Worm (Caenorhabditis elegans): ENCODE measurements around the gene Y70C5A.3.

The Y70C5A.3 gene

DNA sequence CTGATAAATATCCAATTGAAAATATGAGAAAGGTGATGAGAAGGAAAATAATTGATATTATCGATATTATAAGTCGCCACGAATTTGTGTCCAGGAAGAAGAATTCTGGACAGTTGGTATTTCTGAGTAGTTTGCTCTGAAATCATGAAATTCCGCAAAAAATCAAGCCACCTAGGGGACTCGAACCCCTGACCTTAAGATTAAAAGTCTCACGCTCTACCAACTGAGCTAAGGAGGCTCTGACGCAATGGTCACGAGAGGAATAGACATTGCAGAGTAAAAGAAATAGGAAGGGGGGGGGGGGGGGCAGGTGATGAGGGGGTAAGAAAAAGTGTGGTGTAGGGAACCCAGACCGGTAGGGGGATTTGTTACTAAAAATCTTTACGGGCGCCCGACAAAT is 1.2 kb upstream of the Y70C5A.3 start:
- TF ChIP-seq klf-2 (GFP tag; conservative IDR thresholded peaks at IDR 0.05) (no peak), T22C8.4 (GFP tag; IDR thresholded peaks at IDR 0.05) (no peak), ref-1 (GFP tag; conservative IDR thresholded peaks at IDR 0.05) (peak; percentile 52; the same call in 1 of the 2 replicates), ztf-29 (GFP tag; IDR thresholded peaks at IDR 0.05) (no peak), med-1 (GFP tag; optimal IDR thresholded peaks at IDR 0.05; ENCODE audit: insufficient read depth) (no peak), tab-1 (GFP tag; IDR thresholded peaks at IDR 0.05) (peak; percentile 71; the same call in 1 of the 2 replicates), ztf-23 (GFP tag; IDR thresholded peaks at IDR 0.05) (no peak), flt-1 (GFP tag; IDR thresholded peaks at IDR 0.05) (peak; percentile 84), cog-1 (tag; optimal IDR thresholded peaks at IDR 0.05) (no peak)

DNA sequence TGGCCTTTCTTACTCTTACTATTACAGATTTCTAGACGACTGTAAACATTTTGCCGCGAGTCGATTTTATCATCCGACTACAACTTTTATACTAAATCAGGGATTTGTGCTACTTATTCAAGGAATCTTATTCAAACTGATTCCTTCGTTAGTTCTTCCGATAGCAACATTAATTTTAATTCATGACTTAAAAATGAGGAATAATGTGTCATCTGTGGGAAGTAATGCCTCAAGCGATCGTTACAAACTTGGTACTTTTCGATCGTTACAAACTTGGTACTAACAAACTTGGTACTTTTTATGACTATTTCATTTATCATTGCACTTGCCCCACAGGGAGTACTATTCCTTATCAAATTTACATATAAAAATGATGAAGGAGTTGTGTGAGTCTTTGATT is 3.3 kb downstream of the Y70C5A.3 start, which contains the start of gene Y70C5A.4:
TSS of gene Y70C5A.4 (plus strand) at position 301 of the 400 bp plus-strand sequence.
- TF ChIP-seq med-1 (GFP tag; optimal IDR thresholded peaks at IDR 0.05; ENCODE audit: insufficient read depth) (no peak), T22C8.4 (GFP tag; IDR thresholded peaks at IDR 0.05) (no peak), cog-1 (tag; optimal IDR thresholded peaks at IDR 0.05) (no peak), ref-1 (GFP tag; conservative IDR thresholded peaks at IDR 0.05) (no peak), flt-1 (GFP tag; IDR thresholded peaks at IDR 0.05) (no peak)

DNA sequence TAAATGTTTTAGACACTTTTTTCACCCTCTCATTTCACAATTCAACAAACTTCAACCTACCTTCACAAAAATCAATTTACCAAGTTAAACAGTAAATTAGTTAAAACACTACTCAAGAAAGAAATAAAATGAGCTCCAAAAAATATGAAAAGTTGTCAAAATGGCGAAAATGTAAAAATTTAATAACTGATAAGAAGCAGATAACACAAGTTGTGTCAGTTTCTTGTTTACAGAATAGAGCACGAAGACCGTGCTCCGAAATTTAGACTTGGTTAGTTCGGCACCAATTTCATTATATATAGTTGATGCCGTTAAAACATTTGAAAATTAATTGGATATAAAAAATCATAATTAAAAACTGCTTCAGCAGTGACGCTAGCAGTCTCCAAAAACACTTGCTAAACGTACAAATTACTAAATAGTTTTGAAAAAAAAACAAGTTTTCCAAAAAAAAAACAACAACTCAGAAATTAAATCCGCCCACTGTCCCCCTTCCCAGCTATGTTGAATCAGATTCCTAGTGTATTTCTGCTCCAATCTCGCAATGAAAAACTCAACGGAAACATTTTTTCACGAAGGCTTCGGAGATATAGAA is 9.8 kb downstream of the Y70C5A.3 start, which contains the start of gene srw-54:
TSS of gene srw-54 (plus strand) at position 545 of the 595 bp plus-strand sequence.
- no peak for TF ChIP-seq flt-1 (GFP tag; IDR thresholded peaks at IDR 0.05)
- TF ChIP-seq ref-1 (GFP tag; conservative IDR thresholded peaks at IDR 0.05) = no peak
- no peak for TF ChIP-seq tab-1 (GFP tag; IDR thresholded peaks at IDR 0.05)
- TF ChIP-seq ztf-23 (GFP tag; IDR thresholded peaks at IDR 0.05) = no peak
- no peak for TF ChIP-seq cog-1 (tag; optimal IDR thresholded peaks at IDR 0.05)
- TF ChIP-seq klf-2 (GFP tag; conservative IDR thresholded peaks at IDR 0.05) = no peak
- no peak for TF ChIP-seq med-1 (GFP tag; optimal IDR thresholded peaks at IDR 0.05; ENCODE audit: insufficient read depth)
- TF ChIP-seq ztf-29 (GFP tag; IDR thresholded peaks at IDR 0.05) = no peak

DNA sequence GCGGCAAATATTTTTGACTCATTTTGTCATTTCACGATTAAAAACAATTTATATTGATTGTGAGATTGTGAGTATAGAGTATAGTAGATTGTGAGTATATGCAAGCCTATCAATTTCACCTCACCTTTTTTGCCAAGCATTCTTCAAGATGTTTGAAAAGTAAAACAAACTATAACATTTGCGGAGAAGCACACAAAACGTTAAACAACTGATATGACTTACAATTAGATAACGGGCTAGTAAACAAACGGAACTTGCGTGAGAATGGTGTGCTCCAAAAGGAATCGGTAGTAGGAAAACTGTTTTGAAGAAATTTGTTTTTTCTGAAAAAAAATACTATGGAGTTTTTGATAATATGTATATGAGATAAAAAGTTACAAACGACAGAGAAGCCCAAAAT is 10.6 kb downstream of the Y70C5A.3 start:
- TF ChIP-seq tab-1 (GFP tag; IDR thresholded peaks at IDR 0.05) = no peak
- TF ChIP-seq T22C8.4 (GFP tag; IDR thresholded peaks at IDR 0.05) = no peak
- no peak for TF ChIP-seq med-1 (GFP tag; optimal IDR thresholded peaks at IDR 0.05; ENCODE audit: insufficient read depth)
- no peak for TF ChIP-seq flt-1 (GFP tag; IDR thresholded peaks at IDR 0.05)
- TF ChIP-seq cog-1 (tag; optimal IDR thresholded peaks at IDR 0.05) = no peak
- TF ChIP-seq ref-1 (GFP tag; conservative IDR thresholded peaks at IDR 0.05) = no peak
- no peak for TF ChIP-seq klf-2 (GFP tag; conservative IDR thresholded peaks at IDR 0.05)
- TF ChIP-seq ztf-29 (GFP tag; IDR thresholded peaks at IDR 0.05) = no peak
- no peak for TF ChIP-seq ztf-23 (GFP tag; IDR thresholded peaks at IDR 0.05)

DNA sequence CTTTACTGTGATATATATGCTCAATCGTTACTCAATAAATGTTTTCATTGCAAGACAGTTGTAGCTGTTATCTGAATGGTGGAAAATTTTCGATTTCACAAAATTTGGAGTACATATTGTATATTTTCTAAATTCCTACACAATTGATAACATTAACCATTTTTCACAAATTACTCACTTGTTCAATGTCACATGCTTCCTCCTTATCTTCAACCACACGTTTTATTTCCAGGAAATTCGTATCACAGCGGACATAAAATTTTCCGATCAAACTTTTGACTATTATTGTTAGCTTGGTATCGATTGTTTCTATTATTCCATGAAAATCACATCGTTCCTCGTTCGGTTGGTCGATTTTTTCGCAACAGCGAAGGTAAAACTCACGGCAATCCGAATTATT is 12.2 kb downstream of the Y70C5A.3 start:
- TF ChIP-seq flt-1 (GFP tag; IDR thresholded peaks at IDR 0.05) (no peak), med-1 (GFP tag; optimal IDR thresholded peaks at IDR 0.05; ENCODE audit: insufficient read depth) (no peak), klf-2 (GFP tag; conservative IDR thresholded peaks at IDR 0.05) (no peak), ztf-23 (GFP tag; IDR thresholded peaks at IDR 0.05) (no peak), cog-1 (tag; optimal IDR thresholded peaks at IDR 0.05) (no peak), T22C8.4 (GFP tag; IDR thresholded peaks at IDR 0.05) (no peak), ref-1 (GFP tag; conservative IDR thresholded peaks at IDR 0.05) (no peak), tab-1 (GFP tag; IDR thresholded peaks at IDR 0.05) (no peak), ztf-29 (GFP tag; IDR thresholded peaks at IDR 0.05) (no peak)

DNA sequence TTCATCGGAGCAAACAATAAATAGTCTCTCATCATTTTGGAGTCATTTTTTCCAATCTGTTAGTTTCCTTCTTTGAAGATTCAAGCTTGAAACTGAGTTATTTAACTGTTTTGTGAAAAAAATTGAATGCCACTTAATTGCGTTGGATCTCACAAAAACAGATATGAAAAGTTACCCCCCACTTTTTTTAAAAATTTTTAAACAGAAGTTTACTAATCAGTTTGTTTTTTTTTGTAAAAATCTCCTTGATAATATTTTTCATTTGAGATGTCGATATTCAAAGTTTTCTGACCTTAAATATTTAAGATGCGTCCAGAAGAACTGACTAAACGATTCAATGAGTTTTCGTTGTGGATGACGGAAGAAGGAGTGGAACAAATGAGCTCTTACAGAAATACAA is 14.4 kb downstream of the Y70C5A.3 start, which contains the start of gene Y32B12C.1:
TSS of gene Y32B12C.1 (plus strand) at position 301 of the 400 bp plus-strand sequence.
- no peak for TF ChIP-seq med-1 (GFP tag; optimal IDR thresholded peaks at IDR 0.05; ENCODE audit: insufficient read depth)

DNA sequence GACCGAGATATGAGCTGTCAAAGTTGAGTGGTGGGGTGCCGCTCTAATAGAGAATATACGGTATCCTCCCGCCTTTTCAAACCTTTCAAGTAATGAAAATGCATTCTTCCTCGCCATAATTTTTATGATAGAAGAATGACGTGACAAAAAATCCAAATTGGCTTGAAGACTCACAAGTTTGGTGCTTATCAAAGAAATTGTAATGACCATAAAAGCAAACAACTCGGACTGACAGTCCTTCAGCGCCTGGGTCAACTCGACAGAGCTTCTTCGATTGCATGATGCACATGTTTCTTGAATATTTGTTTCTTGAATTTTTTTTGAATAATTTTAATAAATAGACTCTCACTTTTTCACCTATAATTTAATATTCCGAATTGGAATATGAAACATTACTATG is 15.3 kb downstream of the Y70C5A.3 start:
- TF ChIP-seq tab-1 (GFP tag; IDR thresholded peaks at IDR 0.05) = no peak
- no peak for TF ChIP-seq cog-1 (tag; optimal IDR thresholded peaks at IDR 0.05)
- no peak for TF ChIP-seq klf-2 (GFP tag; conservative IDR thresholded peaks at IDR 0.05)
- TF ChIP-seq med-1 (GFP tag; optimal IDR thresholded peaks at IDR 0.05; ENCODE audit: insufficient read depth) = no peak
- no peak for TF ChIP-seq flt-1 (GFP tag; IDR thresholded peaks at IDR 0.05)
- no peak for TF ChIP-seq T22C8.4 (GFP tag; IDR thresholded peaks at IDR 0.05)
- TF ChIP-seq ztf-23 (GFP tag; IDR thresholded peaks at IDR 0.05) = no peak
- TF ChIP-seq ztf-29 (GFP tag; IDR thresholded peaks at IDR 0.05) = no peak
- no peak for TF ChIP-seq ref-1 (GFP tag; conservative IDR thresholded peaks at IDR 0.05)

DNA sequence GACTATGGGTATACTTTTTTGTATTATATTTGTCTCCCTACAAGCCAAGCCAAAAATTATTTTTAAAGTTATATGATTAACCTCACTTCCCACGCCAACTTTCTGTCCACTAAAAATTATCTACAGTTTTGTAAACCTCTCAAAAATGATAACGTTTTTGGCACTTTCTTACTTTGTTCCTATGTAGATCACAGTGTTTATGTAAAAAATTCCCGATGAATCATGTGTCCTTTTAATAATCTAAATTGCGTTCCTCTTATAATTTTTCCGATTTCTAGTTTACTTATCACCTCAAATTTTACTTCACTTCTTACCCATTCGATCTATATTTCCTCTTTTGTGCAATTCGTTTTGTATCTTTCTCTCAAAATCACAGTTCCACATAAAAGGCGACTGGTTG is 16.4 kb downstream of the Y70C5A.3 start:
- TF ChIP-seq tab-1 (GFP tag; IDR thresholded peaks at IDR 0.05) (no peak), T22C8.4 (GFP tag; IDR thresholded peaks at IDR 0.05) (no peak), klf-2 (GFP tag; conservative IDR thresholded peaks at IDR 0.05) (no peak), cog-1 (tag; optimal IDR thresholded peaks at IDR 0.05) (no peak), med-1 (GFP tag; optimal IDR thresholded peaks at IDR 0.05; ENCODE audit: insufficient read depth) (no peak), ztf-29 (GFP tag; IDR thresholded peaks at IDR 0.05) (no peak), flt-1 (GFP tag; IDR thresholded peaks at IDR 0.05) (no peak), ztf-23 (GFP tag; IDR thresholded peaks at IDR 0.05) (no peak), ref-1 (GFP tag; conservative IDR thresholded peaks at IDR 0.05) (no peak)

DNA sequence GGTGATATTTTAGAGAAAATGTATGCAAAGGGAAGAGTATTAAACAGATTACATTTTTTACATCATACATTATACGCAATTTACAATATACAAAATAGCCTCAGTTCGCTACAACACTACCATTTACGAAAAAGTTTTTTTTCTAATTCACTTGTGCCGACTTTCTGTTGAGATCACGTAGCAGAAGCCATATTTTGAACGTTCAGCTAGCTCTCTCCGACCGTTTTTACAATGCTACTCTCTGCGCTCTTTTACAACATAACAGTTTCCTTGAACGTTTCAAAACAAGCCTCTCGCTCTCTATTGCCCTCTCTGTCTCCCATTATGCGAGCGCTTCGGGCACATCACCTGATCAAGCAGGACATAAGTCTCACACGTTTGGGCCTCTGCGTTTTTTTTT is 17.6 kb downstream of the Y70C5A.3 start, which contains the start of gene T03E6.8:
TSS of gene T03E6.8 (minus strand) at position 101 of the 400 bp plus-strand sequence.
- TF ChIP-seq tab-1 (GFP tag; IDR thresholded peaks at IDR 0.05) = no peak
- no peak for TF ChIP-seq klf-2 (GFP tag; conservative IDR thresholded peaks at IDR 0.05)
- TF ChIP-seq ztf-29 (GFP tag; IDR thresholded peaks at IDR 0.05) = no peak
- no peak for TF ChIP-seq flt-1 (GFP tag; IDR thresholded peaks at IDR 0.05)
- no peak for TF ChIP-seq ref-1 (GFP tag; conservative IDR thresholded peaks at IDR 0.05)
- no peak for TF ChIP-seq med-1 (GFP tag; optimal IDR thresholded peaks at IDR 0.05; ENCODE audit: insufficient read depth)
- TF ChIP-seq T22C8.4 (GFP tag; IDR thresholded peaks at IDR 0.05) = no peak
- no peak for TF ChIP-seq ztf-23 (GFP tag; IDR thresholded peaks at IDR 0.05)
- no peak for TF ChIP-seq cog-1 (tag; optimal IDR thresholded peaks at IDR 0.05)

DNA sequence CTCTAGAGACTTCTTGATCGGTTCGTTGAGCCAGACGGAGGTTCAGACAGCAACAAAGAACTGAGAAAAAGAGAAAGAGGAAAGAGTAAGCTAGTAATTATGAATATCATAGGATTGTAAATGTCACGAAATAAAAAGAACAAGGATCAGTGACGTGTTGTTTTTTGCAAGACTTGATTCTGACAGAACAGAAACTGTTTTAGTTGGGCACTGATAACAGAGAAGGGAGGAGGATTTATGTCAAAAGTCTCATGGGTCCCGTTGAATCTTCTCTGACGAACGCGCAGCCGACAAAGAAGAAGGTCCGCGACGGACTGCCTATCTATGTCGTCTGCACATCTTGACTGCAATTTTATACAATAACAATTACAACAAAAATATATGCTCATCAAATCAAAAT is 20.1 kb downstream of the Y70C5A.3 start, which contains the start of gene T03E6.9:
TSS of gene T03E6.9 (minus strand) at position 101 of the 400 bp plus-strand sequence.
- TF ChIP-seq med-1 (GFP tag; optimal IDR thresholded peaks at IDR 0.05; ENCODE audit: insufficient read depth) (no peak), klf-2 (GFP tag; conservative IDR thresholded peaks at IDR 0.05) (no peak), cog-1 (tag; optimal IDR thresholded peaks at IDR 0.05) (no peak), ztf-23 (GFP tag; IDR thresholded peaks at IDR 0.05) (no peak), ref-1 (GFP tag; conservative IDR thresholded peaks at IDR 0.05) (no peak), flt-1 (GFP tag; IDR thresholded peaks at IDR 0.05) (no peak), T22C8.4 (GFP tag; IDR thresholded peaks at IDR 0.05) (no peak), tab-1 (GFP tag; IDR thresholded peaks at IDR 0.05) (no peak), ztf-29 (GFP tag; IDR thresholded peaks at IDR 0.05) (no peak)

Measured in whole organism, midembryonic.